Worm (Caenorhabditis elegans): ENCODE data around the gene str-250.

DNA sequence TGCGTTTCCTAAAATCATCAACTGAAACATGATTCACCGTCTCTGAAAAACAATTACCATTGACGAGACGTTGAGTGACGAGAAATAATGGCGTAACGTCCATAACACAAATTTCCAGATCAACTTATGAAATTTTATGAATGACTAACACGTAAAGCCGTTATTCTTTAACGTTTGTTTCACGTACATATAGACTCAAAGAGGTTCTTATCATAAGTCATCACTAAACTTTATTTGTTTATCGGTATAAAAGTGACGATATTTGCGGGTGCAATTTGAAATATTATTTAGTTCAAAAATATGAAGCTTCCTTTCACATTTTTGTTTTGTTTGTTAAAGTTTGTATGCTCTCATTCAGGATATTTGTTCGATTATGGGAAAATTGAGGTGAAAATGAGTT is 19.2 kb upstream of the str-250 start, which contains the start of gene oac-3:
- no peak for TF ChIP-seq nhr-76 (tag; optimal IDR thresholded peaks at IDR 0.05)
- TF ChIP-seq hpl-2 (GFP tag; optimal IDR thresholded peaks at IDR 0.05), result no peak
- no peak for TF ChIP-seq blmp-1 (tag; optimal IDR thresholded peaks at IDR 0.05)
- no peak for TF ChIP-seq ceh-63 (GFP tag; optimal IDR thresholded peaks at IDR 0.05)
- TF ChIP-seq zag-1 (tag; optimal IDR thresholded peaks at IDR 0.05), result no peak
- no peak for TF ChIP-seq grh-1 (GFP tag; IDR thresholded peaks at IDR 0.05)
- TF ChIP-seq nhr-12 (tag; optimal IDR thresholded peaks at IDR 0.05), result no peak
- TF ChIP-seq sptf-1 (tag; optimal IDR thresholded peaks at IDR 0.05), result no peak
- no peak for TF ChIP-seq rnt-1 (tag; optimal IDR thresholded peaks at IDR 0.05)
- TF ChIP-seq mef-2 (tag; optimal IDR thresholded peaks at IDR 0.05), result no peak
- TF ChIP-seq lin-15B (tag; optimal IDR thresholded peaks at IDR 0.05), result no peak
- TF ChIP-seq alr-1 (tag; optimal IDR thresholded peaks at IDR 0.05; ENCODE audit: borderline replicate concordance), result no peak
- TF ChIP-seq ama-1 (optimal IDR thresholded peaks at IDR 0.05), result no peak
- no peak for TF ChIP-seq elt-2 (tag; optimal IDR thresholded peaks at IDR 0.05)

Measured in whole organism, L1 larva.